Worm (Caenorhabditis elegans): ENCODE results near the gene srx-117.

ce11 chrV:5653990-5654499 is 9.8 kb downstream of the srx-117 start, which contains the start of gene hex-2:
- TF ChIP-seq hlh-4 (tag; optimal IDR thresholded peaks at IDR 0.05) (no peak), egl-27 (tag; optimal IDR thresholded peaks at IDR 0.05) (no peak), mdl-1 (tag; optimal IDR thresholded peaks at IDR 0.05) (no peak), lsy-2 (tag; optimal IDR thresholded peaks at IDR 0.05) (no peak), fos-1 (tag; optimal IDR thresholded peaks at IDR 0.05) (no peak), ztf-11 (tag; optimal IDR thresholded peaks at IDR 0.05) (no peak), efl-1 (optimal IDR thresholded peaks at IDR 0.05) (no peak), efl-1 (GFP tag; optimal IDR thresholded peaks at IDR 0.05 in 1 of 2) (peak in 1 of 2 experiments; percentile 51), pqm-1 (tag; optimal IDR thresholded peaks at IDR 0.05) (no peak), tbx-2 (tag; optimal IDR thresholded peaks at IDR 0.05) (no peak), dpl-1 (GFP tag; optimal IDR thresholded peaks at IDR 0.05) (no peak), nhr-237 (tag; optimal IDR thresholded peaks at IDR 0.05) (no peak)
